Fruit fly (Drosophila melanogaster): ENCODE data around the gene CG4617.
A peak's percentile ranks its signal among the peaks of the same experiment; 100 is the strongest.

- TF ChIP-seq danr (GFP tag; IDR thresholded peaks at IDR 0.05), result no peak
- TF ChIP-seq pan (optimal IDR thresholded peaks at IDR 0.05), result no peak
- peak in 1 of 2 experiments; percentile 18 for TF ChIP-seq pan (GFP tag; optimal IDR thresholded peaks at IDR 0.05 in 1 of 2, IDR thresholded peaks at IDR 0.05 in 1 of 2)
- peak; percentile 74 for TF ChIP-seq Gug (GFP tag; IDR thresholded peaks at IDR 0.05)
- TF ChIP-seq CG12744 (GFP tag; optimal IDR thresholded peaks at IDR 0.05), result no peak
- TF ChIP-seq luna (GFP tag; optimal IDR thresholded peaks at IDR 0.05), result no peak
- TF ChIP-seq CG10462 (GFP tag; optimal IDR thresholded peaks at IDR 0.05), result no peak
- peak; percentile 1 for TF ChIP-seq ftz-f1 (GFP tag; optimal IDR thresholded peaks at IDR 0.05)
- no peak for TF ChIP-seq CG13296 (GFP tag; optimal IDR thresholded peaks at IDR 0.05)
Measured at dm6 chrX:7102013-7102520, 2.2 kb downstream of the CG4617 start, which contains the start of gene CG4615.

Measured in whole organism, embryonic.